Worm (Caenorhabditis elegans) whole organism, L3 larva: ENCODE measurements around the gene R166.2.

Source experiments
- ceh-16 ChIP-seq: sonication (generic microtip); optimal IDR thresholded peaks from 2 replicates; lab custom pipeline; 2017; ENCODE audit warnings: missing biosample characterization, missing genetic modification characterization
- ceh-82 ChIP-seq: fragments of 150-350 bp; optimal IDR thresholded peaks from 2 replicates; lab custom pipeline; 2014; ENCODE audit warnings: missing biosample characterization, missing genetic modification characterization
- elt-2 ChIP-seq: sonication (generic microtip); optimal IDR thresholded peaks from 2 replicates; lab custom pipeline; 2016; ENCODE audit warnings: missing genetic modification reagents, mild to moderate bottlenecking, missing genetic modification characterization, missing compliant biosample characterization
- elt-3 ChIP-seq, 3 experiments: fragments of 150-350 bp in 1 of 3; sonication (generic microtip) in 2 of 3; optimal IDR thresholded peaks; 2 replicates in 2 of 3; 4 replicates in 1 of 3; lab custom pipeline; 2014 to 2017; ENCODE audit warnings: missing biosample characterization in 3 of 3, missing genetic modification characterization in 3 of 3
- fkh-10 ChIP-seq: sonication (generic microtip); optimal IDR thresholded peaks from 2 replicates; lab custom pipeline; 2017; ENCODE audit warnings: missing biosample characterization, missing genetic modification reagents, missing genetic modification characterization
- nhr-237 ChIP-seq: fragments of 150-350 bp; optimal IDR thresholded peaks from 2 replicates; lab custom pipeline; 2014; ENCODE audit warnings: missing biosample characterization, missing genetic modification characterization
- nhr-28 ChIP-seq: fragments of 150-350 bp; optimal IDR thresholded peaks from 2 replicates; lab custom pipeline; 2014; ENCODE audit warnings: missing biosample characterization, missing genetic modification characterization
- nhr-67 ChIP-seq: fragments of 150-350 bp; optimal IDR thresholded peaks from 2 replicates; lab custom pipeline; 2014; ENCODE audit warnings: missing biosample characterization, missing genetic modification characterization
- skn-1 ChIP-seq: fragments of 150-350 bp; optimal IDR thresholded peaks from 2 replicates; lab custom pipeline; 2014; ENCODE audit warnings: missing biosample characterization, missing genetic modification characterization
- unc-62 ChIP-seq: fragments of 150-350 bp; sonication (generic microtip); optimal IDR thresholded peaks from 4 replicates; lab custom pipeline; 2014; ENCODE audit warnings: missing biosample characterization, missing genetic modification reagents, missing genetic modification characterization
- ztf-4 ChIP-seq: fragments of 150-350 bp; optimal IDR thresholded peaks from 2 replicates; lab custom pipeline; 2014; ENCODE audit warnings: missing biosample characterization, missing genetic modification characterization

DNA sequence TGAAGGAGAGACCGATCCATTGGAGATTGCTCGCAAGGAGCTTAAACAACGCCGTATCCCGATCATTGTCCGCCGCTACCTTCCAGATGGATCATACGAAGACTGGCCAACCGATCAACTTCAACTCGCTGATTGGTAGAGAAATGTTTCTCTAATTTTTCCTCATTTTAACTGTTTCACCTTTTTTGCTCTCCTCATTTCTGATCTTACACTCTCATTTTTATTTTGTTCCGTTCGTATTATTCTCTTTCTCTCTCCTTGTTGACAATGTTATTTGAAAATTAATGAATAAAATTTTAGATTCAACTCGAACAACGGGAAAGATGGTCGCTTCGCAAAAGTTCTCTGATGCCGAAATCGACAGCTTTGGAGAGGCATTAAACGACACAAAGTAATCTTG, 42.2 kb upstream of the R166.2 start, which contains the start of gene dohh-1:
- no peak for TF ChIP-seq ceh-82
- TF ChIP-seq nhr-67 (tag; lab: Kevin White, UChicago): no peak
- no peak for TF ChIP-seq ztf-4
- TF ChIP-seq elt-2 (tag; lab: Kevin White, UChicago): no peak
- TF ChIP-seq skn-1 (tag; lab: Kevin White, UChicago): no peak
- no peak for TF ChIP-seq unc-62 (GFP tag; lab: Kevin White, UChicago)
- no peak for TF ChIP-seq nhr-237 (tag; lab: Kevin White, UChicago)
- TF ChIP-seq elt-3 (tag; optimal IDR thresholded peaks at IDR 0.05; lab: Kevin White, UChicago): no peak
- TF ChIP-seq fkh-10 (GFP tag; lab: Kevin White, UChicago): no peak
- no peak for TF ChIP-seq ceh-16 (tag; lab: Kevin White, UChicago)
- TF ChIP-seq nhr-28 (tag; lab: Kevin White, UChicago): no peak
